Fruit fly (Drosophila melanogaster): Measurements from ENCODE around the gene CG7518.

CG7518 gene

DNA sequence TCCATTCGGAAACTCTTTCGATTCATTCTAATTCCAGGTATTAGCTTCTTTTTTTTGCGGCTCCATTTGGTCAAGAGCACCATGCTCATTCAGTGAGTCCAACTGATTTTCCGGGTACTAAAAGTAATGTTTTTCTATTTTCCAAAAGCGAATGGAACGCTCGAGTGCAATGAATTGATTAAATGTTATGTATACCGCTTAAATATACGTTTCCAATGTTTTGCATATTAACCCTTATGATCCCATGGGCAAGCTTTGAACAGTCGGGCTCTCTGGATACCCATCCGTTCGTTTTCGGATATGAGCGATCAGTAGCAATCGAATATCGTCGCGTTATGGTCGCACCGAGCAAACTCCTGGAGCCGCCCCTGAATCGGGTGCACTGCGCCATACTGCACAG lies 49.5 kb downstream of the CG7518 start, which contains the start of gene CG31157:
TSS of gene CG31157 (plus strand) at position 301 of the 400 bp plus-strand sequence.
- no peak for TF ChIP-seq Abd-B (GFP tag; optimal IDR thresholded peaks at IDR 0.05)
- TF ChIP-seq CG9705 (GFP tag; optimal IDR thresholded peaks at IDR 0.05) = no peak
- no peak for TF ChIP-seq sage (GFP tag; optimal IDR thresholded peaks at IDR 0.05)
- TF ChIP-seq tai (GFP tag; optimal IDR thresholded peaks at IDR 0.05) = no peak
- no peak for TF ChIP-seq Myc (optimal IDR thresholded peaks at IDR 0.05)
- no peak for TF ChIP-seq rgr (GFP tag; optimal IDR thresholded peaks at IDR 0.05)

DNA sequence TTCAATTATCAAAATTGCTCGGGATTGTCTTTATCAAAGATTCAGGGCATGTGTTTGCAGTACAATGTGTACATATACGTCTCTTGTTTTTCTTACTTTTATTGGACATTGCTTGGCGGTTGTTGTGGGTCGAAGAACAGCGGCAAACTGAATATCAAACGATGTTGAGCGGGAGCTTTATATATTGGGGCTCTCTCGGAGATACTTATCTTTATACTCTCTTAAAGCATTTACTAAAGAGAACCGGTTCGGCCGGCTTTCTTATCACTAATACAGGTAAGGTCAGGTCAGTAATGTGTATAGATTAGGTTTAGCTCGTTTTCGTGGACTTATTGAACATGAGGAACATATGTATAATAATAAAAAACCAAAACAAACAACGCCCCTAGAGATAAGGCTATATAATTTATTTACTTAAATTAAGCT lies 53.4 kb downstream of the CG7518 start, which contains the start of gene CG7966:
TSS of gene CG7966 (minus strand) at position 156 of the 426 bp plus-strand sequence.
- no peak for TF ChIP-seq Dfd (GFP tag; optimal IDR thresholded peaks at IDR 0.05)
- no peak for TF ChIP-seq CrebA (GFP tag; optimal IDR thresholded peaks at IDR 0.05; ENCODE audit: borderline replicate concordance)
- peak in 1 of 2 experiments; percentile 92 for TF ChIP-seq foxo (GFP tag; optimal IDR thresholded peaks at IDR 0.05)
- TF ChIP-seq sv (GFP tag; optimal IDR thresholded peaks at IDR 0.05) = no peak
- TF ChIP-seq GATAd (GFP tag; optimal IDR thresholded peaks at IDR 0.05) = no peak
- no peak for TF ChIP-seq rgr (GFP tag; optimal IDR thresholded peaks at IDR 0.05)
- no peak for TF ChIP-seq pan (optimal IDR thresholded peaks at IDR 0.05)
- TF ChIP-seq Hr83 (GFP tag; optimal IDR thresholded peaks at IDR 0.05; ENCODE audit: poor library complexity, severe bottlenecking) = peak; percentile 98
- TF ChIP-seq h (GFP tag; optimal IDR thresholded peaks at IDR 0.05) = no peak
- TF ChIP-seq OdsH (GFP tag; optimal IDR thresholded peaks at IDR 0.05) = peak; percentile 35
- TF ChIP-seq tai (GFP tag; optimal IDR thresholded peaks at IDR 0.05) = no peak
- no peak for TF ChIP-seq fru (GFP tag; optimal IDR thresholded peaks at IDR 0.05)
- TF ChIP-seq psq (GFP tag; optimal IDR thresholded peaks at IDR 0.05) = no peak
- no peak for TF ChIP-seq Rel (GFP tag; optimal IDR thresholded peaks at IDR 0.05)
- peak; percentile 86 for TF ChIP-seq Rel (tag; optimal IDR thresholded peaks at IDR 0.05)
- no peak for TF ChIP-seq ey (GFP tag; optimal IDR thresholded peaks at IDR 0.05)
- peak; percentile 73 for TF ChIP-seq Hnf4 (GFP tag; optimal IDR thresholded peaks at IDR 0.05)
- peak; percentile 53 for TF ChIP-seq jim (GFP tag; optimal IDR thresholded peaks at IDR 0.05)
- peak; percentile 30 to 58 for TF ChIP-seq dl (GFP tag; optimal IDR thresholded peaks at IDR 0.05; ENCODE audit: insufficient read depth in 1 of 2, partially characterized antibody in 2 of 2)
- no peak for TF ChIP-seq dsf (GFP tag; optimal IDR thresholded peaks at IDR 0.05; ENCODE audit: borderline replicate concordance)
- TF ChIP-seq woc (GFP tag; optimal IDR thresholded peaks at IDR 0.05) = no peak
- no peak for TF ChIP-seq CG32264 (GFP tag; optimal IDR thresholded peaks at IDR 0.05)
- TF ChIP-seq N (GFP tag; optimal IDR thresholded peaks at IDR 0.05) = no peak
- peak; percentile 59 for TF ChIP-seq Dif (GFP tag; optimal IDR thresholded peaks at IDR 0.05; ENCODE audit: partially characterized antibody)
- TF ChIP-seq Sp1 (GFP tag; optimal IDR thresholded peaks at IDR 0.05) = no peak
- peak; percentile 55 for TF ChIP-seq sage (GFP tag; optimal IDR thresholded peaks at IDR 0.05)
- no peak for TF ChIP-seq CG9705 (GFP tag; optimal IDR thresholded peaks at IDR 0.05)
- TF ChIP-seq dmrt93B (GFP tag; optimal IDR thresholded peaks at IDR 0.05) = no peak
- TF ChIP-seq Myc (optimal IDR thresholded peaks at IDR 0.05) = no peak
- no peak for TF ChIP-seq Hr78 (GFP tag; optimal IDR thresholded peaks at IDR 0.05)
- TF ChIP-seq Abd-B (GFP tag; optimal IDR thresholded peaks at IDR 0.05) = no peak
- peak; percentile 15 for TF ChIP-seq Jra (GFP tag; optimal IDR thresholded peaks at IDR 0.05)
- no peak for TF ChIP-seq lola (GFP tag; optimal IDR thresholded peaks at IDR 0.05)
- TF ChIP-seq brk (GFP tag; optimal IDR thresholded peaks at IDR 0.05) = no peak
- peak; percentile 5 for TF ChIP-seq br (GFP tag; optimal IDR thresholded peaks at IDR 0.05)
- no peak for TF ChIP-seq Mio (GFP tag; optimal IDR thresholded peaks at IDR 0.05)
- TF ChIP-seq HLH106 (tag; optimal IDR thresholded peaks at IDR 0.05) = no peak
- peak; percentile 83 for TF ChIP-seq Vsx2 (GFP tag; optimal IDR thresholded peaks at IDR 0.05; ENCODE audit: partially characterized antibody)
- no peak for TF ChIP-seq usp (GFP tag; optimal IDR thresholded peaks at IDR 0.05)
